Worm (Caenorhabditis elegans) whole organism, L1 larva: ENCODE measurements around the gene F35G2.5.

ENCODE experiments used
- aha-1 ChIP-seq: fragments of 150-350 bp; optimal IDR thresholded peaks from 2 replicates; lab custom pipeline; 2014; ENCODE audit warnings: missing biosample characterization, missing genetic modification characterization
- dsc-1 ChIP-seq: sonication (generic microtip); optimal IDR thresholded peaks from 2 replicates; lab custom pipeline; 2016; ENCODE audit warnings: mild to moderate bottlenecking, missing genetic modification characterization, missing compliant biosample characterization
- elt-3 ChIP-seq, 6 experiments: fragments of 150-350 bp in 1 of 6; sonication (generic microtip); optimal IDR thresholded peaks; 2 replicates each; lab custom pipeline; 2017 to 2018; ENCODE audit warnings: missing biosample characterization in 6 of 6, missing genetic modification characterization in 6 of 6, inconsistent platforms in 1 of 6
- lin-15B ChIP-seq: fragments of 150-350 bp; sonication (generic microtip); optimal IDR thresholded peaks from 3 replicates; lab custom pipeline; 2014; ENCODE audit warnings: missing biosample characterization, missing genetic modification characterization
- nhr-12 ChIP-seq: sonication (generic microtip); optimal IDR thresholded peaks from 2 replicates; lab custom pipeline; 2017; ENCODE audit warnings: missing biosample characterization, missing genetic modification characterization
- pag-3 ChIP-seq: sonication (generic microtip); optimal IDR thresholded peaks from 2 replicates; lab custom pipeline; 2017; ENCODE audit warnings: missing genetic modification characterization, mild to moderate bottlenecking, missing compliant biosample characterization, antibody characterized with exemption, borderline replicate concordance; ENCODE audit not compliant: insufficient read depth
- unc-130 ChIP-seq: fragments of 150-350 bp; optimal IDR thresholded peaks from 2 replicates; lab custom pipeline; 2017; ENCODE audit warnings: missing biosample characterization, missing genetic modification characterization, inconsistent platforms

- TF ChIP-seq dsc-1 = no peak
- TF ChIP-seq nhr-12 (tag; lab: Kevin White, UChicago) = no peak
- TF ChIP-seq elt-3 (tag; optimal IDR thresholded peaks at IDR 0.05; lab: Kevin White, UChicago) = no peak
- TF ChIP-seq aha-1 (tag; lab: Kevin White, UChicago) = no peak
- no peak for TF ChIP-seq pag-3
- TF ChIP-seq lin-15B (tag; lab: Kevin White, UChicago) = no peak
- TF ChIP-seq unc-130 (tag; lab: Kevin White, UChicago) = no peak
These were observed 15.4 kb upstream of the F35G2.5 start for ce11 chrIV:12203968-12204367.
